Fruit fly (Drosophila melanogaster) Kc167 (cell line): Measurements from ENCODE around the gene CG10903.
"Not testable (repeated sequence)": the region's sequence is repeated elsewhere in the genome, so short reads cannot be mapped to it uniquely, and the experiment has no call there.

Experiments used
- Myc ChIP-seq: fragments of >200 bp; optimal IDR thresholded peaks from 2 replicates; lab custom pipeline; 2017; ENCODE audit warnings: missing external identifiers
- Sin3A ChIP-seq: fragments of >200 bp; optimal IDR thresholded peaks from 2 replicates; lab custom pipeline; 2018; ENCODE audit warnings: missing external identifiers
- h ChIP-seq: fragments of >200 bp; optimal IDR thresholded peaks from 3 replicates; lab custom pipeline; 2018; ENCODE audit warnings: missing external identifiers
- insv ChIP-seq: fragments of >200 bp; optimal IDR thresholded peaks from 3 replicates; lab custom pipeline; 2018; ENCODE audit warnings: missing external identifiers
- psq ChIP-seq: fragments of >200 bp; optimal IDR thresholded peaks from 2 replicates; lab custom pipeline; 2017; ENCODE audit warnings: missing external identifiers
- ttk ChIP-seq: sonication (Bioruptor generic); optimal IDR thresholded peaks from 2 replicates; lab custom pipeline; 2017; ENCODE audit warnings: missing external identifiers

DNA sequence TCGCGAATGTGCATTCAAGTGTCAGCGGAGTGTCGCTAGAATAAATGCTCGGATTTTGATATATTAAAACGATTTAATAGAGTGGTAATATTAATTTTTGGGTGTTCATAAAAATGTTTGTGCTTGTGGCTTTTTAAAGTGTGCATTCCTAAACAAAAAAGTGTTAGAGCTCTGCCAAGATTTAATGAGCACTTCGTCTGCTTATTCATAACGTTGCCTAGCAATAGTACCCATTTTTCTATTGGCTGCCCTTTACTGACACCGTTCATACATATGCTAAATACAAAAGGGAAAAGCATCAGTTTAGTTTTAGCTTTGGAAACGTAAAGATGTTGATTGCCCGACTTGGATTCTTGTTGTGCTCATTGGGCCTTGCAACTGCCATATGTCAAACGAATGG lies 19.2 kb downstream of the CG10903 start, which contains the start of gene CG43061:
- TF ChIP-seq Sin3A (lab: Kevin White, UChicago); h (lab: Kevin White, UChicago); ttk (lab: Kevin White, UChicago); insv (lab: Kevin White, UChicago); psq; Myc (lab: Kevin White, UChicago): not testable (repeated sequence)
